Worm (Caenorhabditis elegans) whole organism, L3 larva: ENCODE measurements around the gene rpl-11.1.
"Not testable (repeated sequence)": the region's sequence is repeated elsewhere in the genome, so short reads cannot be mapped to it uniquely, and the experiment has no call there.

Experiments
- ZK546.5 ChIP-seq: sonication (generic microtip); optimal IDR thresholded peaks from 2 replicates; lab custom pipeline; 2017; ENCODE audit warnings: missing biosample characterization, missing genetic modification characterization
- ceh-82 ChIP-seq: fragments of 150-350 bp; optimal IDR thresholded peaks from 2 replicates; lab custom pipeline; 2014; ENCODE audit warnings: missing biosample characterization, missing genetic modification characterization
- ceh-9 ChIP-seq: sonication (generic microtip); optimal IDR thresholded peaks from 2 replicates; lab custom pipeline; 2018; ENCODE audit warnings: missing biosample characterization, missing genetic modification characterization
- egl-27 ChIP-seq: sonication (generic microtip); optimal IDR thresholded peaks from 4 replicates; lab custom pipeline; 2017; ENCODE audit warnings: missing biosample characterization, missing genetic modification reagents, missing genetic modification characterization
- elt-1 ChIP-seq: fragments of 150-350 bp; optimal IDR thresholded peaks from 2 replicates; lab custom pipeline; 2014; ENCODE audit warnings: missing biosample characterization, missing genetic modification characterization
- fkh-10 ChIP-seq: sonication (generic microtip); optimal IDR thresholded peaks from 2 replicates; lab custom pipeline; 2017; ENCODE audit warnings: missing biosample characterization, missing genetic modification reagents, missing genetic modification characterization
- fkh-2 ChIP-seq: fragments of 150-350 bp; optimal IDR thresholded peaks from 2 replicates; lab custom pipeline; 2014; ENCODE audit warnings: missing biosample characterization, missing genetic modification reagents, missing genetic modification characterization
- fos-1 ChIP-seq: fragments of 150-350 bp; optimal IDR thresholded peaks from 2 replicates; lab custom pipeline; 2014; ENCODE audit warnings: missing biosample characterization, missing genetic modification characterization
- hmg-11 ChIP-seq: sonication (generic microtip); optimal IDR thresholded peaks from 2 replicates; lab custom pipeline; 2016; ENCODE audit warnings: missing genetic modification characterization, missing compliant biosample characterization
- lin-15B ChIP-seq: fragments of 150-350 bp; optimal IDR thresholded peaks from 2 replicates; lab custom pipeline; 2014; ENCODE audit warnings: missing biosample characterization, missing genetic modification characterization
- lin-39 ChIP-seq: fragments of 150-350 bp; optimal IDR thresholded peaks from 2 replicates; lab custom pipeline; 2018; ENCODE audit warnings: missing biosample characterization, missing genetic modification reagents, missing genetic modification characterization
- lsy-12 ChIP-seq: sonication (generic microtip); optimal IDR thresholded peaks from 2 replicates; lab custom pipeline; 2016; ENCODE audit warnings: mild to moderate bottlenecking, missing genetic modification characterization, missing compliant biosample characterization
- nhr-11 ChIP-seq: fragments of 150-350 bp; optimal IDR thresholded peaks from 2 replicates; lab custom pipeline; 2014; ENCODE audit warnings: missing biosample characterization, missing genetic modification characterization
- nhr-12 ChIP-seq: fragments of 150-350 bp; optimal IDR thresholded peaks from 2 replicates; lab custom pipeline; 2014; ENCODE audit warnings: missing biosample characterization, missing genetic modification characterization
- nhr-23 ChIP-seq: fragments of 150-350 bp; optimal IDR thresholded peaks from 2 replicates; lab custom pipeline; 2014; ENCODE audit warnings: missing biosample characterization, missing genetic modification reagents, missing genetic modification characterization
- nhr-25 ChIP-seq: sonication (generic microtip); optimal IDR thresholded peaks from 2 replicates; lab custom pipeline; 2017; ENCODE audit warnings: missing biosample characterization, missing genetic modification characterization
- nhr-28 ChIP-seq: fragments of 150-350 bp; optimal IDR thresholded peaks from 2 replicates; lab custom pipeline; 2014; ENCODE audit warnings: missing biosample characterization, missing genetic modification characterization
- nhr-43 ChIP-seq: sonication (generic microtip); optimal IDR thresholded peaks from 2 replicates; lab custom pipeline; 2016; ENCODE audit warnings: mild to moderate bottlenecking, missing genetic modification characterization, missing compliant biosample characterization; ENCODE audit not compliant: poor library complexity, severe bottlenecking
- nhr-67 ChIP-seq: fragments of 150-350 bp; optimal IDR thresholded peaks from 2 replicates; lab custom pipeline; 2014; ENCODE audit warnings: missing biosample characterization, missing genetic modification characterization
- nhr-77 ChIP-seq: fragments of 150-350 bp; optimal IDR thresholded peaks from 2 replicates; lab custom pipeline; 2014; ENCODE audit warnings: missing biosample characterization, missing genetic modification characterization
- pqm-1 ChIP-seq: fragments of 150-350 bp; optimal IDR thresholded peaks from 2 replicates; lab custom pipeline; 2017; ENCODE audit warnings: missing biosample characterization, missing genetic modification characterization, inconsistent platforms
- sea-2 ChIP-seq: fragments of 150-350 bp; sonication (generic microtip); optimal IDR thresholded peaks from 4 replicates; lab custom pipeline; 2014; ENCODE audit warnings: missing biosample characterization, missing genetic modification reagents, missing genetic modification characterization
- skn-1 ChIP-seq: fragments of 150-350 bp; optimal IDR thresholded peaks from 2 replicates; lab custom pipeline; 2014; ENCODE audit warnings: missing biosample characterization, missing genetic modification characterization
- snpc-4 ChIP-seq: fragments of 150-350 bp; optimal IDR thresholded peaks from 2 replicates; lab custom pipeline; 2014; ENCODE audit warnings: missing biosample characterization, missing genetic modification characterization
- tbx-2 ChIP-seq: sonication (generic microtip); optimal IDR thresholded peaks from 2 replicates; lab custom pipeline; 2016; ENCODE audit warnings: mild to moderate bottlenecking, missing genetic modification characterization, missing compliant biosample characterization
- unc-39 ChIP-seq: sonication (generic microtip); optimal IDR thresholded peaks from 4 replicates; lab custom pipeline; 2017; ENCODE audit warnings: missing biosample characterization, missing genetic modification characterization
- zag-1 ChIP-seq: fragments of 150-350 bp; optimal IDR thresholded peaks from 2 replicates; lab custom pipeline; 2014; ENCODE audit warnings: missing biosample characterization, missing genetic modification characterization
- ztf-4 ChIP-seq: fragments of 150-350 bp; optimal IDR thresholded peaks from 2 replicates; lab custom pipeline; 2014; ENCODE audit warnings: missing biosample characterization, missing genetic modification characterization

rpl-11.1 gene

DNA sequence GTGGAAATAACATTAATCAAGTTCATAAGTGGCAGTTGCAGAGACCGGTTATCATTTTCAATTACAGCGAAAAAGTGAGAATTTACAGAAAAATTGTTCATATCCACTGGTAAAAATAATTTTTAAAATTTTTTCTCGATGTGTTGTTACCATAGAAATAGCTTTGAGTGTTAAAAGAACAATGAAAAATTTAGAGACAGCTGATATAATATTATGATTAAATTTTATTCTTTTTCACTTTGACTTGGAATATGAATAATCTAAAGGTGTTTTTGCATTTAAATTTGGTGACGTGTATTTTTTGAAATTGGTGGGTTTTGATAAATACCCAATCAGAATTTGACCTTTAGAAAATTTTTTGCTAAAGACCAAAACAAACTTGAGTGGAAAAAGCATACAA lies 45.7 kb upstream of the rpl-11.1 start, which contains the start of gene F59B1.6:
TSS of gene F59B1.6 (minus strand) at position 101 of the 400 bp plus-strand sequence.
- TF ChIP-seq skn-1 (tag; lab: Kevin White, UChicago) = no peak
- TF ChIP-seq ceh-82 (tag; lab: Kevin White, UChicago) = no peak
- no peak for TF ChIP-seq fos-1
- no peak for TF ChIP-seq unc-39 (tag; lab: Kevin White, UChicago)
- TF ChIP-seq ceh-9 (tag; lab: Kevin White, UChicago) = no peak
- no peak for TF ChIP-seq nhr-77
- no peak for TF ChIP-seq pqm-1
- TF ChIP-seq sea-2 (GFP tag; lab: Kevin White, UChicago) = no peak
- TF ChIP-seq snpc-4 (tag; lab: Kevin White, UChicago) = no peak
- no peak for TF ChIP-seq egl-27 (tag; lab: Kevin White, UChicago)
- TF ChIP-seq nhr-28 = no peak
- TF ChIP-seq nhr-12 (tag; lab: Kevin White, UChicago) = no peak
- no peak for TF ChIP-seq ztf-4 (tag; lab: Kevin White, UChicago)
- TF ChIP-seq lsy-12 (tag; lab: Kevin White, UChicago) = no peak

DNA sequence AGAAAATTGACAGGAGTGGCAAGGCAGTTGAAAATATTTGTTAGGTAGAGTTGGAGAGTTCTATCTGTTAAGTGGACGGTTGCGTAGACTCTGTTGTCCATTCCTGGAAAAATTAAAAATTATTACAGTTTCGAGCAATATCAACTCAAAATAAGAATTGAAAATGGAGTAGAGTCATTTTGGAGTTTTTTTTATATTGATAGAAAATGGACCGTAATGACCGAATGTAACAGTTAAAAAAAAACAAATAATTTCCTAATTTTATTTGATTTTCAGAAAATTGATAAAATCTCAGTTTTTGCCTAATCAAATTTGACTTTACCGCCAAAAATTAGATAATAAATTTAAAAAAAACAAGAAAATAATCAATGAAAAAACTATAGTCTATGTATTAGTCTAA lies 41.1 kb upstream of the rpl-11.1 start, which contains the start of gene F59B1.4:
TSS of gene F59B1.4 (minus strand) at position 101 of the 400 bp plus-strand sequence.
- TF ChIP-seq pqm-1 (no peak), ztf-4 (tag; lab: Kevin White, UChicago) (no peak), nhr-12 (tag; lab: Kevin White, UChicago) (no peak), nhr-23 (no peak), fkh-2 (no peak), zag-1 (tag; lab: Kevin White, UChicago) (no peak)

DNA sequence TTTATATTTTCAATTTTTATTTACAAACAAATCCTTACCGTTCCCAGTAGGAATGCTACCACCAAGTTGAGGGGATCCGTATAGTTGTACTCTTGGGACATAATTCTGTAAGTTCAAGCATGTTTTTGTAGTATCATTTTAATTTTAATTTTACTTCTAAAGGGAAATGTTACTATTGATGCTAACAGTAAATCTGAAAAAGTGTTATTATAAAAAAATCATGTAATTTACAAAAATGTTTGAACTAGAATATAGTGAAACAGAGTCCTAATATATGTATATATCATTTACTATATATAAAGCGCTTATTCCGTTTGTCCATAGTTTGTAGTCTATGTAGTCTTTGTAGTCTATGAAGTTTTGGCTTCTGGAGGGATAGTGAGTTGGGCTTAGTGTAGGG lies 34.7 kb upstream of the rpl-11.1 start, which contains the start of gene srx-93:
TSS of gene srx-93 (minus strand) at position 101 of the 400 bp plus-strand sequence.
- not testable (repeated sequence) for TF ChIP-seq ztf-4 (tag; lab: Kevin White, UChicago); fos-1; nhr-25 (tag; lab: Kevin White, UChicago)
- TF ChIP-seq, all 47 proteins: peak for 0; not testable (repeated sequence) for 47

ce11 chrV:3616844-3617243 lies 31.0 kb upstream of the rpl-11.1 start:
- no peak for TF ChIP-seq ceh-82 (tag; lab: Kevin White, UChicago)
- no peak for TF ChIP-seq nhr-67
- no peak for TF ChIP-seq lsy-12 (tag; lab: Kevin White, UChicago)
- no peak for TF ChIP-seq nhr-43 (tag; lab: Kevin White, UChicago)
- no peak for TF ChIP-seq elt-1
- TF ChIP-seq hmg-11 (tag; lab: Kevin White, UChicago) = no peak
- no peak for TF ChIP-seq fkh-2
- no peak for TF ChIP-seq skn-1 (tag; lab: Kevin White, UChicago)
- no peak for TF ChIP-seq snpc-4 (tag; lab: Kevin White, UChicago)
- TF ChIP-seq ZK546.5 (tag; lab: Kevin White, UChicago) = no peak

ce11 chrV:3614397-3614796 lies 28.5 kb upstream of the rpl-11.1 start, which contains the start of gene T22F3.11:
TSS of gene T22F3.11 (minus strand) at chrV:3614553.
- no peak for TF ChIP-seq ZK546.5 (tag; lab: Kevin White, UChicago)
- TF ChIP-seq, all 47 proteins: peak for 0

DNA sequence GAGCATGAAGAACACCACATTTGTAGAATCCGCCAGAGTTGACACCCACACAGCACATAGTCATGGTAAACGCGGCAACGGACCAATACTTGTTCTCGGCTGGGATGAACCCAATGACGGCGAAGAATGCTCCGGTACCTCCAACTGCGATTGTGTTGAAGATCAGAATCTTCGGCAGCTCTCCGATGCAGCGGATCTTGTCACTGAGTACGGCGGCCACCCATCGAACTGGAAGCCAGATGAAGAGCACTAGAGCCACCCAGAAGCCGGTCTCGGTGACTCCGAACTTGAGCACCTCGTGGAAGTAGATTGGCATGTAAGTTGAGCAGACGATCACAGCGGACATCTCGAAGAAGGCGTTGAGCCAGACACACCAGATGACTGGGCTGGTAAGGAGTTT lies 27.2 kb upstream of the rpl-11.1 start:
- TF ChIP-seq ztf-4 (tag; lab: Kevin White, UChicago) = no peak
- TF ChIP-seq, all 47 proteins: peak for 0

ce11 chrV:3611654-3612053 lies 25.8 kb upstream of the rpl-11.1 start, which contains the start of gene T22F3.10:
TSS of gene T22F3.10 (minus strand) at chrV:3611754.
- TF ChIP-seq lin-39 (tag; lab: Kevin White, UChicago) (no peak), nhr-11 (tag; lab: Kevin White, UChicago) (no peak), zag-1 (tag; lab: Kevin White, UChicago) (no peak), lsy-12 (tag; lab: Kevin White, UChicago) (no peak), fkh-10 (GFP tag; lab: Kevin White, UChicago) (no peak), nhr-43 (tag; lab: Kevin White, UChicago) (no peak), tbx-2 (tag; lab: Kevin White, UChicago) (no peak), lin-15B (tag; lab: Kevin White, UChicago) (no peak), fkh-2 (no peak), nhr-28 (no peak)
